Worm (Caenorhabditis elegans) whole organism, L4/young adult: ENCODE data around the gene Y38H8A.7.

Experiments used
- W03F9.2 ChIP-seq: fragments of 150-350 bp; optimal IDR thresholded peaks from 2 replicates; lab custom pipeline; 2014; ENCODE audit warnings: missing biosample characterization, missing genetic modification characterization
- dao-5 ChIP-seq: sonication (generic microtip); optimal IDR thresholded peaks from 2 replicates; lab custom pipeline; 2016; ENCODE audit warnings: missing genotype, missing genetic modification characterization, moderate library complexity, missing compliant biosample characterization
- him-1 ChIP-seq: sonication (generic microtip); optimal IDR thresholded peaks from 2 replicates; lab custom pipeline; 2016; ENCODE audit warnings: missing genotype, missing genetic modification reagents, missing genetic modification characterization, missing compliant biosample characterization

Y38H8A.7 gene

DNA sequence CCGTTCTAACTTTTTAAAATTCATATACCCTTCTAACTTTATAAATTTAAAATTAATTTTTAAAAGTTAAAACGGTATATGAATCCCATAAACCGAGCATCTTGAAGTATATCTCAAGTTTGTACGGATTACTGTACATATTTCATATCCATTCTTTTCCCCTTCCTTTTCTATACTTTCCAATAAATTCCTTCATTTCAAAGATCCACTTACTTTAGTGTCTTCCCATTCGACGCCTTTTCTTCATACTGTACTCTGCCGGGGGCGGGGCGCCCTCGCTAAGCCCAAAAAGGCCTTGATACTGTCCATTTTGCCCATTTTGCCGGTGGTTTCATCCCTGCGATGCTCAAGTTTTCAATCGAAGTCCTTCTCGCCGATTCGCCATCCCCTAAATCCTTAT, 10.5 kb downstream of the Y38H8A.7 start, which contains the start of gene fezf-1:
Gene fezf-1, plus strand, starts transcription at position 301 of the 400 bp plus-strand sequence.
- TF ChIP-seq W03F9.2, result no peak
- TF ChIP-seq him-1 (tag; lab: Kevin White, UChicago), result no peak
- TF ChIP-seq dao-5 (tag; lab: Kevin White, UChicago), result no peak

- TF ChIP-seq dao-5 (tag; lab: Kevin White, UChicago) (no peak), him-1 (tag; lab: Kevin White, UChicago) (no peak), W03F9.2 (no peak)
Measured at ce11 chrIV:13472011-13472410, 16.7 kb downstream of the Y38H8A.7 start, which contains the start of the genes ttbk-8.1 and Y38H8A.4. Gene ttbk-8.1, plus strand, starts transcription at chrIV:13472311. Gene Y38H8A.4, minus strand, starts transcription at chrIV:13472376.

DNA sequence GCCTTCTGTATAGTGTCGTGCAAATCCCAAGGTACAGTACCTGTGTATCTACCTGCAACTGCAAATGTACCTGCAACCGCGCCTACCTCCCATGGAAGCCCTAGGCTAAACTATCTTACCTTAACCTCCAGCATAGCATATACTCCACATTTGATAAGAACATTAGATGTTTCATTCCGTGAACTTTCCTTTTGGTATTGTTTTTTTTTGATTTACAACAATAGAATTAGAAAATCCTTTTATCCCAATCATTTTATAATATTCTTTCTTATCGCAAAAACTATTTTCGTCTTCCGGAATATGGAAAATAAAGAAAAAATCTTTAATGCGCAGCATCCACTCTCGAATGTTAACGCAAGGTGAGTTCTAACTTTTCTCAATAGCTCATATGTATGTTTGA, 18.8 kb downstream of the Y38H8A.7 start, which contains the start of gene Y38H8A.2:
Gene Y38H8A.2, plus strand, starts transcription at position 301 of the 400 bp plus-strand sequence.
- no peak for TF ChIP-seq W03F9.2
- no peak for TF ChIP-seq him-1 (tag; lab: Kevin White, UChicago)
- TF ChIP-seq dao-5 (tag; lab: Kevin White, UChicago), result no peak

DNA sequence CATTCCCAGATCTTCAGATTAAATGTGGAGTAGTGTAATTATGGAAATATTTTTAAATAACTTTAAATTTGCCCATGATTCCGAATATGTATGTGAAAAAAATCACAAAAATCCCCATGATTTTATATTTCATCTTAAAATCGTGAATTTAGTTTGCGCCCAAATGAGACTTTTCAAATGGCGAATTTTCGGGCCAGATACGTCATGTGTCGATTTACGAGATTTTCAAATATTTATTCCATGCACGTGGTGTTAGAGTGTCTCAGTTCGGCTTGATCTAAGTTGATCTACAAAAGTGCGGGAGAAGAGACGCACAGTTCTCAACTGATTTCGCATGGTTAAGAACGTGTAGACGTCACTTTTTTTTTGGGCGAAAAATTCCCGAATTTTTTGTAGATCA, 27.2 kb downstream of the Y38H8A.7 start, which contains the start of gene Y38H8A.1:
Gene Y38H8A.1, plus strand, starts transcription at position 301 of the 400 bp plus-strand sequence.
- TF ChIP-seq him-1 (tag; lab: Kevin White, UChicago), result no peak
- no peak for TF ChIP-seq W03F9.2
- TF ChIP-seq dao-5 (tag; lab: Kevin White, UChicago), result no peak

DNA sequence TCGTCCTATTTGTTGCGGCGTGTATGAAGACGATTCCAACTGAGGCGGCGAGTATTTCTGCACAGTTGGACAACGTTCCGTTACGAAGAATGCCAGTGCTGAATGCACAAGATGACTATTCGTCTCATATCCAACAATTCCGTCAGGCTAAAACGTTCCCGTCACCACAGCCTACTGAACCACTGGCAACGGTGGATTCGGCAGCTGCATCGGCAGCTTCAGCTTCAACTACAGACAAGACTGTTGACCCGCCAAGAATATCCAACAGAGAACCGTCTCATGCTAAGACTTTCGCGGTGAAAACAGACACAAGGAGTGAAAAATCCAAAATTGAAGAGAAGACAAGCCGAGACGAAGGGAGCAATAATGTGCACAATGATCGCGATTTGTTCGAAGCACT, 28.3 kb downstream of the Y38H8A.7 start:
- TF ChIP-seq W03F9.2, result no peak
- no peak for TF ChIP-seq dao-5 (tag; lab: Kevin White, UChicago)
- TF ChIP-seq him-1 (tag; lab: Kevin White, UChicago), result no peak

- TF ChIP-seq him-1 (tag; lab: Kevin White, UChicago), result no peak
- TF ChIP-seq W03F9.2, result no peak
- no peak for TF ChIP-seq dao-5 (tag; lab: Kevin White, UChicago)
Measured at ce11 chrIV:13487019-13487418, 31.7 kb downstream of the Y38H8A.7 start.

DNA sequence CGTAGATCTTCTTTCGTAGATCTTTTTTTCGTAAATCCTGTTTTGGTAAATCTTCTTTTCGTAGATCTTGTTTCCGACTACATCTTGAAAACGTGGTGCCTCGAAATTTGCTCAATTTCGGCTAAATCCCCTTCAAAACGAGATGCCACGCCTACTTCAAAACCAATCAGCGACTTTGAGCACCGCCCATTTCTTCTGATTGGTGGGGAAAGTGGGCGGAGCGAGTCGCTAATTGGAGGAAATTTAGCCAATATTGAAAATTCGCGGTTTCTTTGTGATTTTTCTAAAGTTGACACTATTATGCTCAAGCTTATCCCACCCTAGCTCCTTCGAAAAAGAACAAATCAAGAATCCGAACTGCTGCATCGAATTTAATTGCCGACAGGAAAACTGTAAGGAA, 32.3 kb downstream of the Y38H8A.7 start:
- TF ChIP-seq W03F9.2 (no peak), him-1 (tag; lab: Kevin White, UChicago) (no peak), dao-5 (tag; lab: Kevin White, UChicago) (no peak)

DNA sequence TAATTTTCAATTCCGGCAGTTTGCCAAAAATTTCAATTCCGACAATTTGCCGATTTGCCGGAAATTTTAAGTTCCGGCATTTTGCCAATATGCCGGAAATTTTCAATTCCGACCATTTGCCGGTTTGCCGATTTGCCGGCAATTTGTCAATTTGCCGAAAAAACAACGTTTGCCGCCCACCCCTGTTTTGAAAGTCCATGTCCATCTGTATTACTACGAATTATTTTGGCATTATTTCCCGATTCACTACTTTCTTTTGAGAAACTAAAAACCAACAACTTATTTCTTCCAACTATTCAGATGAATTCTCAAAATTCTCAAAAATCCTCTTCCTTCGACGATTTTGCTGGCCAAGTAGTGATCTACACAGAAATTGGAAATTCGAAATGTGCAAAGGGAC, 37.0 kb downstream of the Y38H8A.7 start, which contains the start of gene Y45F10A.7:
Gene Y45F10A.7, plus strand, starts transcription at position 301 of the 400 bp plus-strand sequence.
- TF ChIP-seq dao-5 (tag; lab: Kevin White, UChicago) (no peak), him-1 (tag; lab: Kevin White, UChicago) (no peak), W03F9.2 (no peak)

ce11 chrIV:13493719-13494118, 38.4 kb downstream of the Y38H8A.7 start:
- TF ChIP-seq dao-5 (tag; lab: Kevin White, UChicago) (no peak), W03F9.2 (no peak), him-1 (tag; lab: Kevin White, UChicago) (no peak)

ce11 chrIV:13502806-13503363, 47.6 kb downstream of the Y38H8A.7 start, which contains the start of gene tbc-9:
Gene tbc-9, minus strand, starts transcription at chrIV:13502856.
- TF ChIP-seq W03F9.2 (no peak), dao-5 (tag; lab: Kevin White, UChicago) (no peak), him-1 (tag; lab: Kevin White, UChicago) (no peak)

ce11 chrIV:13505144-13505543, 49.8 kb downstream of the Y38H8A.7 start, which contains the start of gene seld-1:
Gene seld-1, plus strand, starts transcription at chrIV:13505444.
- no peak for TF ChIP-seq dao-5 (tag; lab: Kevin White, UChicago)

- TF ChIP-seq W03F9.2 (no peak), dao-5 (tag; lab: Kevin White, UChicago) (no peak), him-1 (tag; lab: Kevin White, UChicago) (no peak)
Measured at ce11 chrIV:13505662-13506061, 50.4 kb downstream of the Y38H8A.7 start, which contains the start of gene nlp-17. Gene nlp-17, minus strand, starts transcription at chrIV:13505762.
